Worm (Caenorhabditis elegans): ENCODE data around the gene nspg-11.
A peak's percentile ranks its signal among the peaks of the same experiment; 100 is the strongest.

nspg-11 gene

ce11 chrIV:9323989-9324506, at the start of gene nspg-11, which contains the start of gene F49C12.15:
TSS of gene nspg-11 (minus strand) at chrIV:9324089.
TSS of gene F49C12.15 (plus strand) at chrIV:9324456.
- TF ChIP-seq peb-1 (tag; optimal IDR thresholded peaks at IDR 0.05) = no peak
- no peak for TF ChIP-seq sma-3 (GFP tag; optimal IDR thresholded peaks at IDR 0.05)
- TF ChIP-seq elt-1 (tag; optimal IDR thresholded peaks at IDR 0.05) = no peak
- TF ChIP-seq blmp-1 (tag; optimal IDR thresholded peaks at IDR 0.05; ENCODE audit: insufficient read depth) = no peak
- no peak for TF ChIP-seq zag-1 (tag; optimal IDR thresholded peaks at IDR 0.05)
- no peak for TF ChIP-seq ceh-16 (tag; optimal IDR thresholded peaks at IDR 0.05)
- TF ChIP-seq ama-1 (optimal IDR thresholded peaks at IDR 0.05) = no peak
- TF ChIP-seq nhr-21 (tag; optimal IDR thresholded peaks at IDR 0.05) = no peak
- TF ChIP-seq ztf-4 (tag; optimal IDR thresholded peaks at IDR 0.05) = no peak
- TF ChIP-seq mdl-1 (tag; optimal IDR thresholded peaks at IDR 0.05) = no peak
- no peak for TF ChIP-seq snpc-4 (tag; optimal IDR thresholded peaks at IDR 0.05)
- no peak for TF ChIP-seq elt-3 (tag; optimal IDR thresholded peaks at IDR 0.05)
- no peak for TF ChIP-seq C34F6.9 (tag; optimal IDR thresholded peaks at IDR 0.05)
- TF ChIP-seq ceh-82 (tag; optimal IDR thresholded peaks at IDR 0.05) = no peak

- no peak for TF ChIP-seq ZK546.5 (tag; optimal IDR thresholded peaks at IDR 0.05)
- TF ChIP-seq fos-1 (tag; optimal IDR thresholded peaks at IDR 0.05) = peak; percentile 72
- no peak for TF ChIP-seq elt-1 (tag; optimal IDR thresholded peaks at IDR 0.05)
Measured at ce11 chrIV:9371126-9371525, 47.2 kb upstream of the nspg-11 start, which contains the start of gene fbxc-58. TSS of gene fbxc-58 (plus strand) at chrIV:9371508.

ce11 chrIV:9367852-9368627, 44.2 kb upstream of the nspg-11 start:
- TF ChIP-seq nhr-77 (tag; optimal IDR thresholded peaks at IDR 0.05) (no peak), lin-13 (GFP tag; optimal IDR thresholded peaks at IDR 0.05) (no peak), C34F6.9 (tag; optimal IDR thresholded peaks at IDR 0.05) (peak; percentile 1), egl-27 (tag; optimal IDR thresholded peaks at IDR 0.05) (peak; percentile 12), unc-55 (GFP tag; optimal IDR thresholded peaks at IDR 0.05) (peak; percentile 15), mbf-1 (tag; optimal IDR thresholded peaks at IDR 0.05) (no peak), nhr-25 (tag; optimal IDR thresholded peaks at IDR 0.05) (no peak), nhr-129 (tag; optimal IDR thresholded peaks at IDR 0.05) (peak; percentile 60), sma-3 (GFP tag; optimal IDR thresholded peaks at IDR 0.05) (no peak), lin-11 (tag; optimal IDR thresholded peaks at IDR 0.05) (no peak), nhr-6 (tag; optimal IDR thresholded peaks at IDR 0.05) (no peak), Y55F3AM.14 (GFP tag; optimal IDR thresholded peaks at IDR 0.05) (no peak), lsy-2 (tag; optimal IDR thresholded peaks at IDR 0.05) (no peak), mdl-1 (tag; optimal IDR thresholded peaks at IDR 0.05) (no peak), unc-39 (tag; optimal IDR thresholded peaks at IDR 0.05) (no peak), ztf-11 (tag; optimal IDR thresholded peaks at IDR 0.05) (no peak), gmeb-1 (tag; optimal IDR thresholded peaks at IDR 0.05) (no peak), nhr-23 (tag; optimal IDR thresholded peaks at IDR 0.05) (no peak), unc-62 (GFP tag; optimal IDR thresholded peaks at IDR 0.05) (no peak), sem-4 (tag; optimal IDR thresholded peaks at IDR 0.05) (no peak), sma-9 (GFP tag; optimal IDR thresholded peaks at IDR 0.05) (peak; percentile 43), sma-9 (tag; optimal IDR thresholded peaks at IDR 0.05) (no peak), blmp-1 (tag; optimal IDR thresholded peaks at IDR 0.05; ENCODE audit: insufficient read depth) (no peak), fos-1 (tag; optimal IDR thresholded peaks at IDR 0.05) (no peak), aly-2 (tag; optimal IDR thresholded peaks at IDR 0.05) (no peak), peb-1 (tag; optimal IDR thresholded peaks at IDR 0.05) (no peak), R02D3.7 (tag; optimal IDR thresholded peaks at IDR 0.05) (no peak), ceh-16 (tag; optimal IDR thresholded peaks at IDR 0.05) (no peak), ztf-4 (tag; optimal IDR thresholded peaks at IDR 0.05) (no peak), ceh-82 (tag; optimal IDR thresholded peaks at IDR 0.05) (no peak), mab-5 (tag; optimal IDR thresholded peaks at IDR 0.05) (no peak), alr-1 (tag; optimal IDR thresholded peaks at IDR 0.05) (no peak), nhr-237 (tag; optimal IDR thresholded peaks at IDR 0.05) (no peak), ZK546.5 (tag; optimal IDR thresholded peaks at IDR 0.05) (no peak), nhr-12 (tag; optimal IDR thresholded peaks at IDR 0.05) (no peak), crh-2 (tag; optimal IDR thresholded peaks at IDR 0.05) (no peak), zag-1 (tag; optimal IDR thresholded peaks at IDR 0.05) (no peak), elt-1 (tag; optimal IDR thresholded peaks at IDR 0.05) (no peak), skn-1 (tag; optimal IDR thresholded peaks at IDR 0.05) (no peak), snpc-4 (tag; optimal IDR thresholded peaks at IDR 0.05) (no peak), nhr-21 (tag; optimal IDR thresholded peaks at IDR 0.05) (no peak), F13H6.1 (tag; optimal IDR thresholded peaks at IDR 0.05) (peak; percentile 17), ztf-1 (GFP tag; conservative IDR thresholded peaks at IDR 0.05) (no peak), lin-39 (tag; optimal IDR thresholded peaks at IDR 0.05) (no peak), nhr-11 (tag; optimal IDR thresholded peaks at IDR 0.05) (no peak), elt-3 (tag; optimal IDR thresholded peaks at IDR 0.05) (no peak), ama-1 (optimal IDR thresholded peaks at IDR 0.05) (no peak)
